Fruit fly (Drosophila melanogaster): Measurements from ENCODE around the gene fid.

The fid gene

dm6 chr3R:26005978-26006934 is 36.4 kb downstream of the fid start (continued):
- TF ChIP-seq exex (tag; optimal IDR thresholded peaks at IDR 0.05), result no peak
- peak; percentile 97 for TF ChIP-seq chinmo (GFP tag; IDR thresholded peaks at IDR 0.05; ENCODE audit: partially characterized antibody)
- peak; percentile 72; the same call in 2 of the 3 replicates for TF ChIP-seq ci (GFP tag; IDR thresholded peaks at IDR 0.05)
- no peak for TF ChIP-seq CG10565 (GFP tag; optimal IDR thresholded peaks at IDR 0.05)
- peak; percentile 8 for TF ChIP-seq CG3407 (GFP tag; optimal IDR thresholded peaks at IDR 0.05)
- TF ChIP-seq CTCF (GFP tag; optimal IDR thresholded peaks at IDR 0.05), result no peak
- no peak for TF ChIP-seq Dp (GFP tag; optimal IDR thresholded peaks at IDR 0.05)
- TF ChIP-seq bigmax (GFP tag; optimal IDR thresholded peaks at IDR 0.05), result peak; percentile 14
- TF ChIP-seq bowl (GFP tag; IDR thresholded peaks at IDR 0.05), result peak; percentile 55; the same call in 1 of the 2 replicates
- TF ChIP-seq tin (GFP tag; optimal IDR thresholded peaks at IDR 0.05), result no peak
- TF ChIP-seq CG9609 (GFP tag; optimal IDR thresholded peaks at IDR 0.05), result no peak
- peak; percentile 85 for TF ChIP-seq Kr (GFP tag; optimal IDR thresholded peaks at IDR 0.05)
- peak in 1 of 3 experiments; percentile 55 for TF ChIP-seq Stat92E (GFP tag; optimal IDR thresholded peaks at IDR 0.05)
- TF ChIP-seq twi (tag; optimal IDR thresholded peaks at IDR 0.05), result peak; percentile 91
- peak; percentile 81 for TF ChIP-seq nom (GFP tag; optimal IDR thresholded peaks at IDR 0.05)
- TF ChIP-seq ap (GFP tag; IDR thresholded peaks at IDR 0.05), result 0 out of 2 replicates have a peak, but pooled peaks have one; percentile 13
- TF ChIP-seq Vsx1 (GFP tag; optimal IDR thresholded peaks at IDR 0.05), result peak; percentile 25
- TF ChIP-seq pnt (GFP tag; optimal IDR thresholded peaks at IDR 0.05), result no peak
- TF ChIP-seq sens (GFP tag), result peak; percentile 89
- TF ChIP-seq mam (GFP tag; optimal IDR thresholded peaks at IDR 0.05), result peak; percentile 32
- peak; percentile 88 for TF ChIP-seq Jarid2 (GFP tag; optimal IDR thresholded peaks at IDR 0.05)
- TF ChIP-seq ac (GFP tag; optimal IDR thresholded peaks at IDR 0.05), result peak; percentile 88
- TF ChIP-seq Six4 (GFP tag; optimal IDR thresholded peaks at IDR 0.05), result no peak
- TF ChIP-seq Deaf1 (tag; optimal IDR thresholded peaks at IDR 0.05), result peak; percentile 89
- no peak for TF ChIP-seq CG16815 (GFP tag; optimal IDR thresholded peaks at IDR 0.05)
- TF ChIP-seq CG17829 (tag; optimal IDR thresholded peaks at IDR 0.05), result peak; percentile 57
- TF ChIP-seq Hey (tag; optimal IDR thresholded peaks at IDR 0.05), result peak; percentile 68
- no peak for TF ChIP-seq Dip2 (GFP tag; IDR thresholded peaks at IDR 0.05)
- peak; percentile 14 for TF ChIP-seq btn (GFP tag; optimal IDR thresholded peaks at IDR 0.05)
- TF ChIP-seq sim (GFP tag; IDR thresholded peaks at IDR 0.05), result no peak
- TF ChIP-seq NfI (GFP tag; optimal IDR thresholded peaks at IDR 0.05), result no peak
- TF ChIP-seq CG15601 (tag; optimal IDR thresholded peaks at IDR 0.05), result peak; percentile 26
- TF ChIP-seq dmrt99B (tag; optimal IDR thresholded peaks at IDR 0.05), result peak; percentile 14
- no peak for TF ChIP-seq CG8944 (GFP tag; optimal IDR thresholded peaks at IDR 0.05)
- TF ChIP-seq Oli (tag; optimal IDR thresholded peaks at IDR 0.05), result no peak
- TF ChIP-seq pb (GFP tag; optimal IDR thresholded peaks at IDR 0.05), result no peak
- peak; percentile 55 for TF ChIP-seq mirr (GFP tag; optimal IDR thresholded peaks at IDR 0.05)
- TF ChIP-seq CG4820 (GFP tag; optimal IDR thresholded peaks at IDR 0.05), result no peak
- TF ChIP-seq CG18262 (tag; optimal IDR thresholded peaks at IDR 0.05), result peak; percentile 21
- TF ChIP-seq sr (GFP tag; IDR thresholded peaks at IDR 0.05), result no peak
- TF ChIP-seq Med (GFP tag), result peak; percentile 76
- no peak for TF ChIP-seq CG1603 (tag; optimal IDR thresholded peaks at IDR 0.05)
- no peak for TF ChIP-seq Elba2 (GFP tag; optimal IDR thresholded peaks at IDR 0.05)
- no peak for TF ChIP-seq Poxn (GFP tag; IDR thresholded peaks at IDR 0.05)
- peak; percentile 12 for TF ChIP-seq NC2β (GFP tag; optimal IDR thresholded peaks at IDR 0.05)
- peak; percentile 97 for TF ChIP-seq abd-A (tag; optimal IDR thresholded peaks at IDR 0.05)
- TF ChIP-seq CG14965 (GFP tag; optimal IDR thresholded peaks at IDR 0.05; ENCODE audit: borderline replicate concordance), result no peak
- peak; percentile 90 for TF ChIP-seq odd (GFP tag; optimal IDR thresholded peaks at IDR 0.05)
- TF ChIP-seq jing (GFP tag; optimal IDR thresholded peaks at IDR 0.05), result no peak
